Fruit fly (Drosophila melanogaster): ENCODE results near the gene CG43739.

DNA sequence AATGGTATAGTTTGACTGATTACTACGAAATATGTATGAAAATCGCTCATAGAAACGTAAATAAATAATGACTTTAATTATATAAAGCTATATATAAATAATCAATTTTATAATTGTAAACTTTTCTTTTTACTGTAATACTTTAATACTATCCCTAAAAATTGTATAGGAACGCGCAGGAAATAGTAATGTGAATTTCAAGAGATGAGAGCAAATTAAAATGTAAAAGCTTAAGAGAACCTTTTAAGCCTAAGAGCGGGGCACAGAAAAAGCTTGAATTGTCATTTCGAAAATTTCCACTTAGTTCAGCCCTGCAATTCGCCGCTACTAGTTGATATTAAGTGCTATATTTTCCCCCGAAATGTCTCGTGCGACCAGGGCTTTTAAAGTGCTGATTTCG, 89.4 kb downstream of the CG43739 start, which contains the start of gene CG31673:
- no peak for TF ChIP-seq rn (GFP tag; IDR thresholded peaks at IDR 0.05)
- TF ChIP-seq EcR (GFP tag; optimal IDR thresholded peaks at IDR 0.05), result no peak
- no peak for TF ChIP-seq CG13204 (GFP tag; optimal IDR thresholded peaks at IDR 0.05)
- TF ChIP-seq Snoo (tag; optimal IDR thresholded peaks at IDR 0.05), result no peak
- TF ChIP-seq CG32121 (GFP tag; IDR thresholded peaks at IDR 0.05), result no peak
- no peak for TF ChIP-seq CG10348 (GFP tag; IDR thresholded peaks at IDR 0.05)
- TF ChIP-seq gl (tag; optimal IDR thresholded peaks at IDR 0.05), result no peak

All from whole organism, pupa.